Fruit fly (Drosophila melanogaster) Kc167 (cell line): ENCODE data around the gene GlcAT-I.

Experiments used
- Myc ChIP-seq: fragments of >200 bp; optimal IDR thresholded peaks from 2 replicates; lab custom pipeline; 2017; ENCODE audit warnings: missing external identifiers
- Sin3A ChIP-seq: fragments of >200 bp; optimal IDR thresholded peaks from 2 replicates; lab custom pipeline; 2018; ENCODE audit warnings: missing external identifiers
- h ChIP-seq: fragments of >200 bp; optimal IDR thresholded peaks from 3 replicates; lab custom pipeline; 2018; ENCODE audit warnings: missing external identifiers
- insv ChIP-seq: fragments of >200 bp; optimal IDR thresholded peaks from 3 replicates; lab custom pipeline; 2018; ENCODE audit warnings: missing external identifiers
- psq ChIP-seq: fragments of >200 bp; optimal IDR thresholded peaks from 2 replicates; lab custom pipeline; 2017; ENCODE audit warnings: missing external identifiers
- ttk ChIP-seq: sonication (Bioruptor generic); optimal IDR thresholded peaks from 2 replicates; lab custom pipeline; 2017; ENCODE audit warnings: missing external identifiers

The GlcAT-I gene

dm6 chrX:4131049-4131629 is at the start of gene GlcAT-I:
GlcAT-I (plus strand) TSS chrX:4131211.
- TF ChIP-seq h (lab: Kevin White, UChicago) = no peak
- no peak for TF ChIP-seq Sin3A (lab: Kevin White, UChicago)
- TF ChIP-seq Myc = no peak
- TF ChIP-seq insv (lab: Kevin White, UChicago) = no peak
- no peak for TF ChIP-seq psq (lab: Kevin White, UChicago)
- no peak for TF ChIP-seq ttk (lab: Kevin White, UChicago)

- TF ChIP-seq Myc = no peak
- TF ChIP-seq Sin3A (lab: Kevin White, UChicago) = no peak
- TF ChIP-seq h (lab: Kevin White, UChicago) = no peak
- TF ChIP-seq ttk (lab: Kevin White, UChicago) = no peak
- no peak for TF ChIP-seq psq (lab: Kevin White, UChicago)
- TF ChIP-seq insv (lab: Kevin White, UChicago) = no peak
Observed at dm6 chrX:4089012-4089649, 41.9 kb upstream of the GlcAT-I start.

- no peak for TF ChIP-seq insv (lab: Kevin White, UChicago)
Observed at dm6 chrX:4100824-4101368, 30.1 kb upstream of the GlcAT-I start, which contains the start of the genes Cmtr1 and CG15375. Cmtr1 (minus strand) TSS chrX:4101031. CG15375 (plus strand) TSS chrX:4101318.

dm6 chrX:4104132-4104531 is 26.9 kb upstream of the GlcAT-I start, which contains the start of the genes Xpac and brn:
Xpac (minus strand) TSS chrX:4104197.
brn (plus strand) TSS chrX:4104342.
- no peak for TF ChIP-seq Myc
- no peak for TF ChIP-seq Sin3A (lab: Kevin White, UChicago)
- TF ChIP-seq psq (lab: Kevin White, UChicago) = no peak
- no peak for TF ChIP-seq ttk (lab: Kevin White, UChicago)
- no peak for TF ChIP-seq insv (lab: Kevin White, UChicago)
- no peak for TF ChIP-seq h (lab: Kevin White, UChicago)

dm6 chrX:4105830-4106233 is 25.2 kb upstream of the GlcAT-I start, which contains the start of gene cib:
cib (plus strand) TSS chrX:4106113.
- TF ChIP-seq h (lab: Kevin White, UChicago) (no peak), insv (lab: Kevin White, UChicago) (no peak), ttk (lab: Kevin White, UChicago) (no peak), Sin3A (lab: Kevin White, UChicago) (no peak), psq (lab: Kevin White, UChicago) (no peak)

- no peak for TF ChIP-seq insv (lab: Kevin White, UChicago)
Observed at dm6 chrX:4106240-4106639, 24.8 kb upstream of the GlcAT-I start.

dm6 chrX:4106756-4107155 is 24.3 kb upstream of the GlcAT-I start:
- TF ChIP-seq h (lab: Kevin White, UChicago) (no peak), ttk (lab: Kevin White, UChicago) (no peak), psq (lab: Kevin White, UChicago) (no peak), Myc (no peak), Sin3A (lab: Kevin White, UChicago) (no peak), insv (lab: Kevin White, UChicago) (no peak)

dm6 chrX:4107261-4108113 is 23.5 kb upstream of the GlcAT-I start:
- no peak for TF ChIP-seq ttk (lab: Kevin White, UChicago)
- no peak for TF ChIP-seq Myc
- no peak for TF ChIP-seq Sin3A (lab: Kevin White, UChicago)
- no peak for TF ChIP-seq h (lab: Kevin White, UChicago)
- no peak for TF ChIP-seq insv (lab: Kevin White, UChicago)
- no peak for TF ChIP-seq psq (lab: Kevin White, UChicago)

dm6 chrX:4108114-4108439 is 22.9 kb upstream of the GlcAT-I start:
- no peak for TF ChIP-seq psq (lab: Kevin White, UChicago)

dm6 chrX:4108612-4109173 is 22.3 kb upstream of the GlcAT-I start:
- no peak for TF ChIP-seq h (lab: Kevin White, UChicago)
- TF ChIP-seq Sin3A (lab: Kevin White, UChicago) = no peak
- no peak for TF ChIP-seq ttk (lab: Kevin White, UChicago)
- TF ChIP-seq psq (lab: Kevin White, UChicago) = no peak
- no peak for TF ChIP-seq insv (lab: Kevin White, UChicago)
- TF ChIP-seq Myc = no peak

dm6 chrX:4113698-4114216 is 17.3 kb upstream of the GlcAT-I start, which contains the start of the genes dgt4 and Nsun2:
dgt4 (plus strand) TSS chrX:4113701.
Nsun2 (minus strand) TSS chrX:4113734.
- TF ChIP-seq ttk (lab: Kevin White, UChicago) (no peak), Sin3A (lab: Kevin White, UChicago) (no peak), psq (lab: Kevin White, UChicago) (no peak), Myc (no peak), insv (lab: Kevin White, UChicago) (no peak), h (lab: Kevin White, UChicago) (no peak)
